Worm (Caenorhabditis elegans): ENCODE measurements around the gene famp-1.

The famp-1 gene

ce11 chrIV:2220147-2220546 lies 43.3 kb downstream of the famp-1 start (continued):
- TF ChIP-seq fkh-10 (GFP tag; optimal IDR thresholded peaks at IDR 0.05) = no peak
- no peak for TF ChIP-seq nhr-84 (tag; optimal IDR thresholded peaks at IDR 0.05)
- TF ChIP-seq aly-2 (tag; optimal IDR thresholded peaks at IDR 0.05) = no peak
- TF ChIP-seq lin-13 (GFP tag; optimal IDR thresholded peaks at IDR 0.05) = peak; percentile 68
- TF ChIP-seq lir-3 (tag; optimal IDR thresholded peaks at IDR 0.05; ENCODE audit: poor library complexity) = no peak
- peak; percentile 51 to 61 for TF ChIP-seq lsy-2 (tag; optimal IDR thresholded peaks at IDR 0.05)
- TF ChIP-seq irx-1 (tag; optimal IDR thresholded peaks at IDR 0.05) = no peak
- TF ChIP-seq egl-27 (tag; optimal IDR thresholded peaks at IDR 0.05) = no peak
- TF ChIP-seq mef-2 (tag; optimal IDR thresholded peaks at IDR 0.05) = no peak
- TF ChIP-seq fkh-8 (tag; optimal IDR thresholded peaks at IDR 0.05) = peak; percentile 13
- no peak for TF ChIP-seq pqm-1 (tag; optimal IDR thresholded peaks at IDR 0.05)
- TF ChIP-seq ces-1 (GFP tag; optimal IDR thresholded peaks at IDR 0.05) = no peak
- TF ChIP-seq ztf-4 (tag; optimal IDR thresholded peaks at IDR 0.05) = peak; percentile 9
- no peak for TF ChIP-seq ceh-90 (tag; optimal IDR thresholded peaks at IDR 0.05)
- TF ChIP-seq lin-15B (tag; optimal IDR thresholded peaks at IDR 0.05) = no peak
- TF ChIP-seq nhr-11 (tag; optimal IDR thresholded peaks at IDR 0.05) = no peak
- no peak for TF ChIP-seq efl-3 (GFP tag; optimal IDR thresholded peaks at IDR 0.05)
- TF ChIP-seq hpl-2 (GFP tag; optimal IDR thresholded peaks at IDR 0.05) = no peak
- TF ChIP-seq unc-130 (tag; optimal IDR thresholded peaks at IDR 0.05) = peak; percentile 74
- no peak for TF ChIP-seq fkh-4 (tag; optimal IDR thresholded peaks at IDR 0.05; ENCODE audit: borderline replicate concordance)
- TF ChIP-seq efl-1 (optimal IDR thresholded peaks at IDR 0.05) = peak; percentile 47 to 65
- peak; percentile 38 to 95 for TF ChIP-seq efl-1 (GFP tag; optimal IDR thresholded peaks at IDR 0.05 in 1 of 2)
- no peak for TF ChIP-seq vab-15 (tag; optimal IDR thresholded peaks at IDR 0.05)
- no peak for TF ChIP-seq ceh-63 (GFP tag; optimal IDR thresholded peaks at IDR 0.05)
- no peak for TF ChIP-seq mab-9 (GFP tag; IDR thresholded peaks at IDR 0.05)
- TF ChIP-seq tbx-2 (tag; optimal IDR thresholded peaks at IDR 0.05) = peak; percentile 55
- peak; percentile 38 for TF ChIP-seq swsn-7 (tag; optimal IDR thresholded peaks at IDR 0.05)
- TF ChIP-seq C34B4.2 (tag; optimal IDR thresholded peaks at IDR 0.05) = no peak
- TF ChIP-seq elt-2 (tag; optimal IDR thresholded peaks at IDR 0.05) = no peak
- TF ChIP-seq xbp-1 (tag; optimal IDR thresholded peaks at IDR 0.05) = peak; percentile 26
- TF ChIP-seq ceh-8 (GFP tag; optimal IDR thresholded peaks at IDR 0.05) = no peak
- no peak for TF ChIP-seq zag-1 (tag; optimal IDR thresholded peaks at IDR 0.05)
- no peak for TF ChIP-seq hlh-17 (GFP tag; optimal IDR thresholded peaks at IDR 0.05; ENCODE audit: borderline replicate concordance)
- no peak for TF ChIP-seq unc-86 (tag; optimal IDR thresholded peaks at IDR 0.05)
- TF ChIP-seq C16A3.4 (tag; optimal IDR thresholded peaks at IDR 0.05) = peak; percentile 72
- no peak for TF ChIP-seq tlp-1 (tag; optimal IDR thresholded peaks at IDR 0.05)
- TF ChIP-seq nhr-47 (tag; optimal IDR thresholded peaks at IDR 0.05) = peak; percentile 56
- peak; percentile 37 for TF ChIP-seq snpc-4 (tag; optimal IDR thresholded peaks at IDR 0.05)
- TF ChIP-seq isw-1 (GFP tag; IDR thresholded peaks at IDR 0.05) = no peak

- no peak for TF ChIP-seq ama-1 (optimal IDR thresholded peaks at IDR 0.05)
- TF ChIP-seq ceh-63 (GFP tag; optimal IDR thresholded peaks at IDR 0.05) = peak; percentile 90
- peak; percentile 98 for TF ChIP-seq snu-23 (GFP tag; optimal IDR thresholded peaks at IDR 0.05)
- peak; percentile 82 for TF ChIP-seq hpl-2 (GFP tag; optimal IDR thresholded peaks at IDR 0.05)
- peak; percentile 86 for TF ChIP-seq mep-1 (tag; optimal IDR thresholded peaks at IDR 0.05)
- TF ChIP-seq efl-1 (optimal IDR thresholded peaks at IDR 0.05) = peak; percentile 87 to 95
- peak; percentile 71 to 98 for TF ChIP-seq efl-1 (GFP tag; optimal IDR thresholded peaks at IDR 0.05 in 1 of 2)
- peak; percentile 91 for TF ChIP-seq sox-4 (tag; optimal IDR thresholded peaks at IDR 0.05)
- TF ChIP-seq lin-39 (tag; optimal IDR thresholded peaks at IDR 0.05) = peak; percentile 91
- no peak for TF ChIP-seq nhr-28 (tag; optimal IDR thresholded peaks at IDR 0.05)
- peak; percentile 96 for TF ChIP-seq zip-4 (GFP tag; optimal IDR thresholded peaks at IDR 0.05)
- TF ChIP-seq nhr-71 (tag; optimal IDR thresholded peaks at IDR 0.05) = peak; percentile 100
- TF ChIP-seq pqm-1 (tag; optimal IDR thresholded peaks at IDR 0.05) = no peak
- no peak for TF ChIP-seq unc-62 (GFP tag; optimal IDR thresholded peaks at IDR 0.05)
- peak; percentile 79 for TF ChIP-seq fos-1 (tag; optimal IDR thresholded peaks at IDR 0.05)
- no peak for TF ChIP-seq ets-5 (GFP tag; IDR thresholded peaks at IDR 0.05)
- TF ChIP-seq nhr-85 (tag) = peak; percentile 100
- peak in 3 of 6 experiments; percentile 76 to 85 (median 81) for TF ChIP-seq elt-3 (tag; optimal IDR thresholded peaks at IDR 0.05)
- TF ChIP-seq nhr-90 (tag; optimal IDR thresholded peaks at IDR 0.05; ENCODE audit: poor library complexity) = peak; percentile 98
- TF ChIP-seq egl-27 (tag; optimal IDR thresholded peaks at IDR 0.05) = peak; percentile 43 to 86
- no peak for TF ChIP-seq alr-1 (tag; optimal IDR thresholded peaks at IDR 0.05; ENCODE audit: borderline replicate concordance)
- TF ChIP-seq unc-30 (tag; optimal IDR thresholded peaks at IDR 0.05) = no peak
- peak; percentile 59 for TF ChIP-seq vab-15 (tag; optimal IDR thresholded peaks at IDR 0.05)
- peak; percentile 96 for TF ChIP-seq lin-13 (GFP tag; optimal IDR thresholded peaks at IDR 0.05)
Observed at ce11 chrIV:2219334-2219755, 44.1 kb downstream of the famp-1 start.

All from whole organism, L1 larva.